Worm (Caenorhabditis elegans) whole organism, L1 larva: ENCODE data around the gene unc-86.

Experiments
- C04F5.9 ChIP-seq: sonication (generic microtip); optimal IDR thresholded peaks from 2 replicates; lab custom pipeline; 2016; ENCODE audit warnings: missing genetic modification characterization, missing compliant biosample characterization
- C16A3.4 ChIP-seq: fragments of 150-350 bp; optimal IDR thresholded peaks from 2 replicates; lab custom pipeline; 2014; ENCODE audit warnings: missing biosample characterization, missing genetic modification characterization
- C34B4.2 ChIP-seq: sonication (generic microtip); optimal IDR thresholded peaks from 2 replicates; lab custom pipeline; 2017; ENCODE audit warnings: mild to moderate bottlenecking, missing genetic modification characterization, missing compliant biosample characterization
- aha-1 ChIP-seq: fragments of 150-350 bp; optimal IDR thresholded peaks from 2 replicates; lab custom pipeline; 2014; ENCODE audit warnings: missing biosample characterization, missing genetic modification characterization
- alr-1 ChIP-seq: fragments of 200-800 bp; sonication (Bioruptor generic); optimal IDR thresholded peaks from 2 replicates; lab custom pipeline; 2018; ENCODE audit warnings: borderline replicate concordance, mild to moderate bottlenecking, missing genetic modification characterization, missing compliant biosample characterization
- ama-1 ChIP-seq: fragments of 150-350 bp; optimal IDR thresholded peaks from 2 replicates; lab custom pipeline; 2014
- blmp-1 ChIP-seq: fragments of 150-350 bp; optimal IDR thresholded peaks from 2 replicates; lab custom pipeline; 2014; ENCODE audit warnings: missing biosample characterization, missing genetic modification characterization
- ceh-88 ChIP-seq: fragments of 200-800 bp; sonication (Bioruptor generic); IDR thresholded peaks from 2 replicates; pipeline ENCODE4 v1.3.6; 2022; ENCODE audit warnings: missing genetic modification characterization, missing compliant biosample characterization
- ceh-90 ChIP-seq: sonication (generic microtip); optimal IDR thresholded peaks from 2 replicates; lab custom pipeline; 2016; ENCODE audit warnings: missing genetic modification characterization, missing compliant biosample characterization
- ces-1 ChIP-seq: fragments of 150-350 bp; optimal IDR thresholded peaks from 2 replicates; lab custom pipeline; 2014; ENCODE audit warnings: missing biosample characterization, missing genetic modification reagents, missing genetic modification characterization
- dpl-1 ChIP-seq, 3 experiments: fragments of 150-350 bp in 2 of 3; sonication (generic microtip) in 1 of 3; optimal IDR thresholded peaks; 2 replicates each; lab custom pipeline; 2014 to 2017; ENCODE audit warnings: missing biosample characterization in 3 of 3, missing genetic modification characterization in 3 of 3, missing genetic modification reagents in 3 of 3
- efl-1 ChIP-seq, 4 experiments: fragments of 150-350 bp; optimal IDR thresholded peaks in 3 of 4; peaks in 1 of 4; 1 replicate in 1 of 4; 2 replicates in 3 of 4; lab custom pipeline; 2014; ENCODE audit warnings: missing biosample characterization in 2 of 4, missing genetic modification characterization in 2 of 4, missing genetic modification reagents in 2 of 4
- elt-3 ChIP-seq, 6 experiments: fragments of 150-350 bp in 1 of 6; sonication (generic microtip); optimal IDR thresholded peaks; 2 replicates each; lab custom pipeline; 2017 to 2018; ENCODE audit warnings: missing biosample characterization in 6 of 6, missing genetic modification characterization in 6 of 6, inconsistent platforms in 1 of 6
- ets-5 ChIP-seq: fragments of 200-800 bp; sonication (Bioruptor generic); IDR thresholded peaks from 2 replicates; pipeline ENCODE4 v1.3.6; 2022; ENCODE audit warnings: missing genetic modification characterization, missing compliant biosample characterization
- fkh-10 ChIP-seq: sonication (generic microtip); optimal IDR thresholded peaks from 2 replicates; lab custom pipeline; 2017; ENCODE audit warnings: missing biosample characterization, missing genetic modification reagents, missing genetic modification characterization
- fkh-4 ChIP-seq: sonication (generic microtip); optimal IDR thresholded peaks from 2 replicates; lab custom pipeline; 2016; ENCODE audit warnings: missing compliant biosample characterization, missing genetic modification characterization, borderline replicate concordance
- grh-1 ChIP-seq: fragments of 200-800 bp; sonication (Bioruptor generic); IDR thresholded peaks from 2 replicates; pipeline ENCODE4 v1.3.6; 2022; ENCODE audit warnings: missing genetic modification reagents, missing genetic modification characterization, missing compliant biosample characterization
- hlh-17 ChIP-seq: fragments of 200-800 bp; sonication (Bioruptor generic); optimal IDR thresholded peaks from 2 replicates; lab custom pipeline; 2018; ENCODE audit warnings: missing genetic modification characterization, mild to moderate bottlenecking, missing compliant biosample characterization, moderate library complexity, borderline replicate concordance
- hpl-2 ChIP-seq: fragments of 150-350 bp; optimal IDR thresholded peaks from 2 replicates; lab custom pipeline; 2014; ENCODE audit warnings: missing biosample characterization, missing genetic modification reagents, missing genetic modification characterization
- isw-1 ChIP-seq: fragments of 200-800 bp; sonication (Bioruptor generic); IDR thresholded peaks from 2 replicates; pipeline ENCODE4 v1.3.6; 2022; ENCODE audit warnings: missing genetic modification characterization, missing compliant biosample characterization
- jun-1 ChIP-seq: fragments of 150-350 bp; optimal IDR thresholded peaks from 2 replicates; lab custom pipeline; 2014; ENCODE audit warnings: missing biosample characterization, missing genetic modification reagents, missing genetic modification characterization
- lin-35 ChIP-seq, 2 experiments: fragments of 150-350 bp; optimal IDR thresholded peaks; 2 replicates each; lab custom pipeline; 2014; ENCODE audit warnings: missing biosample characterization in 2 of 2, missing genetic modification characterization in 2 of 2, missing genetic modification reagents in 2 of 2
- lin-39 ChIP-seq: fragments of 150-350 bp; optimal IDR thresholded peaks from 2 replicates; lab custom pipeline; 2014; ENCODE audit warnings: missing biosample characterization, missing genetic modification reagents, missing genetic modification characterization
- lir-3 ChIP-seq: sonication (generic microtip); optimal IDR thresholded peaks from 2 replicates; lab custom pipeline; 2016; ENCODE audit warnings: mild to moderate bottlenecking, missing genetic modification characterization, moderate library complexity, missing compliant biosample characterization; ENCODE audit not compliant: poor library complexity
- mab-9 ChIP-seq: fragments of 200-800 bp; sonication (Bioruptor generic); IDR thresholded peaks from 2 replicates; pipeline ENCODE4 v1.3.6; 2022; ENCODE audit warnings: missing genetic modification reagents, missing genetic modification characterization, missing compliant biosample characterization
- mdl-1 ChIP-seq, 2 experiments: fragments of 150-350 bp; optimal IDR thresholded peaks; 2 replicates each; lab custom pipeline; 2014 to 2017; ENCODE audit warnings: missing biosample characterization in 2 of 2, missing genetic modification characterization in 2 of 2, inconsistent platforms in 1 of 2
- mef-2 ChIP-seq: fragments of 150-350 bp; optimal IDR thresholded peaks from 2 replicates; lab custom pipeline; 2014; ENCODE audit warnings: missing biosample characterization, missing genetic modification characterization
- mep-1 ChIP-seq: fragments of 150-350 bp; optimal IDR thresholded peaks from 2 replicates; lab custom pipeline; 2014; ENCODE audit warnings: missing biosample characterization, missing genetic modification characterization
- nhr-11 ChIP-seq: fragments of 150-350 bp; optimal IDR thresholded peaks from 2 replicates; lab custom pipeline; 2014; ENCODE audit warnings: missing biosample characterization, missing genetic modification characterization
- nhr-19 ChIP-seq: fragments of 200-800 bp; sonication (Bioruptor generic); conservative IDR thresholded peaks from 2 replicates; pipeline ENCODE4 v1.3.6; 2022; ENCODE audit warnings: missing genetic modification characterization, missing compliant biosample characterization
- nhr-237 ChIP-seq: fragments of 150-350 bp; optimal IDR thresholded peaks from 2 replicates; lab custom pipeline; 2014; ENCODE audit warnings: missing biosample characterization, missing genetic modification characterization
- nhr-28 ChIP-seq: fragments of 150-350 bp; optimal IDR thresholded peaks from 2 replicates; lab custom pipeline; 2014; ENCODE audit warnings: missing biosample characterization, missing genetic modification characterization
- nhr-71 ChIP-seq: sonication (generic microtip); optimal IDR thresholded peaks from 2 replicates; lab custom pipeline; 2016; ENCODE audit warnings: mild to moderate bottlenecking, missing genetic modification characterization, moderate library complexity, missing compliant biosample characterization
- nhr-76 ChIP-seq: sonication (generic microtip); optimal IDR thresholded peaks from 2 replicates; lab custom pipeline; 2017; ENCODE audit warnings: missing biosample characterization, missing genetic modification characterization
- nhr-85 ChIP-seq: sonication (generic microtip); peaks from one replicate; lab custom pipeline; 2016; ENCODE audit warnings: missing genetic modification characterization, inconsistent platforms, missing compliant biosample characterization
- pqm-1 ChIP-seq: sonication (generic microtip); optimal IDR thresholded peaks from 3 replicates; lab custom pipeline; 2017; ENCODE audit warnings: missing biosample characterization, missing genetic modification characterization
- skn-1 ChIP-seq: fragments of 150-350 bp; optimal IDR thresholded peaks from 2 replicates; lab custom pipeline; 2014; ENCODE audit warnings: missing biosample characterization, missing genetic modification characterization
- snpc-4 ChIP-seq: fragments of 150-350 bp; optimal IDR thresholded peaks from 2 replicates; lab custom pipeline; 2014; ENCODE audit warnings: missing biosample characterization, missing genetic modification characterization
- snu-23 ChIP-seq: sonication (generic microtip); optimal IDR thresholded peaks from 2 replicates; lab custom pipeline; 2016; ENCODE audit warnings: missing genetic modification characterization, missing compliant biosample characterization
- sptf-1 ChIP-seq: fragments of 150-350 bp; optimal IDR thresholded peaks from 2 replicates; lab custom pipeline; 2014; ENCODE audit warnings: missing biosample characterization, missing genetic modification characterization
- unc-30 ChIP-seq: sonication (generic microtip); optimal IDR thresholded peaks from 2 replicates; lab custom pipeline; 2017; ENCODE audit warnings: missing biosample characterization, missing genetic modification characterization
- unc-62 ChIP-seq: fragments of 150-350 bp; optimal IDR thresholded peaks from 2 replicates; lab custom pipeline; 2014; ENCODE audit warnings: missing biosample characterization, missing genetic modification reagents, missing genetic modification characterization
- unc-98 ChIP-seq: fragments of 200-800 bp; sonication (Bioruptor generic); IDR thresholded peaks from 2 replicates; pipeline ENCODE4 v1.3.6; 2022; ENCODE audit warnings: missing genetic modification characterization, missing compliant biosample characterization
- vab-15 ChIP-seq: sonication (generic microtip); optimal IDR thresholded peaks from 2 replicates; lab custom pipeline; 2017; ENCODE audit warnings: missing genotype, mild to moderate bottlenecking, missing genetic modification characterization, missing compliant biosample characterization
- xbp-1 ChIP-seq: sonication (generic microtip); optimal IDR thresholded peaks from 2 replicates; lab custom pipeline; 2016; ENCODE audit warnings: missing genetic modification characterization, missing compliant biosample characterization
- zag-1 ChIP-seq: fragments of 150-350 bp; optimal IDR thresholded peaks from 2 replicates; lab custom pipeline; 2014; ENCODE audit warnings: missing biosample characterization, missing genetic modification characterization
- zip-4 ChIP-seq: fragments of 200-800 bp; sonication (Bioruptor generic); optimal IDR thresholded peaks from 2 replicates; lab custom pipeline; 2018; ENCODE audit warnings: mild to moderate bottlenecking, missing genetic modification characterization, moderate library complexity, missing compliant biosample characterization
- ztf-11 ChIP-seq, 2 experiments: sonication (generic microtip); optimal IDR thresholded peaks; 2 replicates each; lab custom pipeline; 2016 to 2017; ENCODE audit warnings: missing genetic modification characterization in 2 of 2, missing biosample characterization in 1 of 2, missing compliant biosample characterization in 1 of 2
- ztf-4 ChIP-seq: fragments of 150-350 bp; optimal IDR thresholded peaks from 2 replicates; lab custom pipeline; 2014; ENCODE audit warnings: missing biosample characterization, missing genetic modification characterization

The unc-86 gene

ce11 chrIII:8164771-8165170 lies 51.4 kb downstream of the unc-86 start:
- TF ChIP-seq alr-1 (peak; percentile 71), nhr-71 (tag; lab: Kevin White, UChicago) (no peak), efl-1 (optimal IDR thresholded peaks at IDR 0.05; lab: Kevin White, UChicago) (no peak), efl-1 (GFP tag; optimal IDR thresholded peaks at IDR 0.05 in 1 of 2; lab: Kevin White, UChicago) (peak in 1 of 2 experiments; percentile 41), mdl-1 (tag; optimal IDR thresholded peaks at IDR 0.05; lab: Kevin White, UChicago) (no peak), snpc-4 (tag; lab: Kevin White, UChicago) (no peak), snu-23 (GFP tag; lab: Kevin White, UChicago) (no peak), mab-9 (GFP tag; lab: Robert Waterston, UW) (no peak), zag-1 (no peak)

ce11 chrIII:8163788-8164423 lies 52.2 kb downstream of the unc-86 start, which contains the start of gene prp-8:
prp-8 (plus strand) TSS chrIII:8164373.
- TF ChIP-seq ceh-90 (no peak), ztf-11 (tag; optimal IDR thresholded peaks at IDR 0.05; lab: Kevin White, UChicago) (peak in 1 of 2 experiments; percentile 55), lir-3 (tag; lab: Kevin White, UChicago) (peak; percentile 52), efl-1 (optimal IDR thresholded peaks at IDR 0.05; lab: Kevin White, UChicago) (peak; percentile 85 to 93), efl-1 (GFP tag; optimal IDR thresholded peaks at IDR 0.05 in 1 of 2; lab: Kevin White, UChicago) (peak; percentile 92 to 99), ets-5 (no peak), fkh-10 (GFP tag; lab: Kevin White, UChicago) (peak; percentile 44), ces-1 (GFP tag; lab: Kevin White, UChicago) (no peak), nhr-28 (tag; lab: Kevin White, UChicago) (no peak), vab-15 (tag; lab: Kevin White, UChicago) (peak; percentile 95), nhr-76 (peak; percentile 13), xbp-1 (peak; percentile 88), C34B4.2 (tag; lab: Kevin White, UChicago) (no peak), nhr-85 (peak; percentile 85), skn-1 (tag; lab: Kevin White, UChicago) (peak; percentile 94), mef-2 (peak; percentile 74), sptf-1 (tag; lab: Kevin White, UChicago) (no peak), lin-39 (tag; lab: Kevin White, UChicago) (peak; percentile 48), dpl-1 (GFP tag; optimal IDR thresholded peaks at IDR 0.05; lab: Kevin White, UChicago) (peak; percentile 92 to 95 (median 93)), nhr-71 (tag; lab: Kevin White, UChicago) (peak; percentile 92), lin-35 (GFP tag; optimal IDR thresholded peaks at IDR 0.05; lab: Kevin White, UChicago) (peak; percentile 95), ceh-88 (peak; percentile 48; the same call in 1 of the 2 replicates), elt-3 (tag; optimal IDR thresholded peaks at IDR 0.05; lab: Kevin White, UChicago) (peak in 3 of 6 experiments; percentile 67 to 81 (median 75)), hlh-17 (GFP tag; lab: Kevin White, UChicago) (no peak), ama-1 (lab: Kevin White, UChicago) (peak; percentile 51), C16A3.4 (tag; lab: Kevin White, UChicago) (peak; percentile 96), zip-4 (GFP tag; lab: Kevin White, UChicago) (peak; percentile 10), unc-30 (no peak), snpc-4 (tag; lab: Kevin White, UChicago) (no peak), unc-98 (GFP tag; lab: Robert Waterston, UW) (no peak), grh-1 (GFP tag; lab: Robert Waterston, UW) (peak; percentile 46; the same call in 1 of the 2 replicates), fkh-4 (tag; lab: Kevin White, UChicago) (no peak), aha-1 (no peak), pqm-1 (tag; lab: Kevin White, UChicago) (no peak), nhr-237 (tag; lab: Kevin White, UChicago) (peak; percentile 58), ztf-4 (tag; lab: Kevin White, UChicago) (peak; percentile 69), jun-1 (tag; lab: Kevin White, UChicago) (peak; percentile 79), nhr-11 (tag; lab: Kevin White, UChicago) (no peak), blmp-1 (tag; lab: Kevin White, UChicago) (peak; percentile 95), nhr-19 (GFP tag; lab: Robert Waterston, UW) (peak; percentile 87), isw-1 (GFP tag; lab: Robert Waterston, UW) (peak; percentile 89), C04F5.9 (tag; lab: Kevin White, UChicago) (peak; percentile 35), mdl-1 (tag; optimal IDR thresholded peaks at IDR 0.05; lab: Kevin White, UChicago) (peak in 1 of 2 experiments; percentile 87), hpl-2 (GFP tag; lab: Kevin White, UChicago) (no peak), unc-62 (GFP tag; lab: Kevin White, UChicago) (no peak), mep-1 (peak; percentile 96)
